Worm (Caenorhabditis elegans) whole organism, L4 larva: ENCODE results near the gene sta-1.

ENCODE experiments used
- D1046.2 ChIP-seq: fragments of 200-800 bp; sonication (Bioruptor generic); IDR thresholded peaks from 2 replicates; pipeline ENCODE4 v1.3.6; 2022; ENCODE audit warnings: missing genetic modification characterization, missing compliant biosample characterization
- F10B5.3 ChIP-seq: sonication (generic microtip); optimal IDR thresholded peaks from 2 replicates; lab custom pipeline; 2016; ENCODE audit warnings: mild to moderate bottlenecking, missing genetic modification characterization, missing compliant biosample characterization
- F26F4.8 ChIP-seq: fragments of 200-800 bp; sonication (Bioruptor generic); conservative IDR thresholded peaks from 2 replicates; pipeline ENCODE4 v1.3.6; 2022; ENCODE audit warnings: missing genetic modification characterization, missing compliant biosample characterization
- F37D6.2 ChIP-seq: sonication (generic microtip); optimal IDR thresholded peaks from 2 replicates; lab custom pipeline; 2016; ENCODE audit warnings: mild to moderate bottlenecking, missing genetic modification characterization, missing compliant biosample characterization
- F44E2.7 ChIP-seq: fragments of 200-800 bp; sonication (Bioruptor generic); IDR thresholded peaks from 2 replicates; pipeline ENCODE4 v2.1.2; 2022; ENCODE audit warnings: missing genetic modification characterization, missing compliant biosample characterization
- arid-1 ChIP-seq: fragments of 200-800 bp; sonication (Bioruptor generic); conservative IDR thresholded peaks from 2 replicates; pipeline ENCODE4 v1.3.6; 2022; ENCODE audit warnings: missing genetic modification reagents, missing genetic modification characterization, missing compliant biosample characterization
- ces-1 ChIP-seq: fragments of 150-350 bp; sonication (generic microtip); optimal IDR thresholded peaks from 4 replicates; lab custom pipeline; 2014; ENCODE audit warnings: missing biosample characterization, missing genetic modification reagents, missing genetic modification characterization
- daf-12 ChIP-seq: fragments of 150-350 bp; optimal IDR thresholded peaks from 2 replicates; lab custom pipeline; 2014; ENCODE audit warnings: missing biosample characterization, missing genetic modification reagents, missing genetic modification characterization
- dmd-9 ChIP-seq: fragments of 200-800 bp; sonication (Bioruptor generic); IDR thresholded peaks from 2 replicates; pipeline ENCODE4 v1.3.6; 2022; ENCODE audit warnings: missing genetic modification reagents, missing genetic modification characterization, missing compliant biosample characterization
- hlh-11 ChIP-seq: fragments of 200-800 bp; sonication (Bioruptor generic); optimal IDR thresholded peaks from 2 replicates; lab custom pipeline; 2018; ENCODE audit warnings: mild to moderate bottlenecking, missing genetic modification characterization, missing compliant biosample characterization
- lim-7 ChIP-seq: fragments of 200-800 bp; sonication (Bioruptor generic); IDR thresholded peaks from 2 replicates; pipeline ENCODE4 v1.3.6; 2022; ENCODE audit warnings: missing genetic modification characterization, missing compliant biosample characterization
- lin-29 ChIP-seq: fragments of 200-800 bp; sonication (Bioruptor generic); IDR thresholded peaks from 2 replicates; pipeline ENCODE4 v1.3.6; 2022; ENCODE audit warnings: missing genetic modification reagents, missing genetic modification characterization, missing compliant biosample characterization
- lsy-2 ChIP-seq, 2 experiments: fragments of 150-350 bp in 1 of 2; sonication (generic microtip) in 1 of 2; optimal IDR thresholded peaks; 2 replicates each; lab custom pipeline; 2014 to 2017; ENCODE audit warnings: missing biosample characterization in 2 of 2, missing genetic modification characterization in 2 of 2
- mep-1 ChIP-seq: fragments of 150-350 bp; sonication (generic microtip); optimal IDR thresholded peaks from 3 replicates; lab custom pipeline; 2014; ENCODE audit warnings: missing biosample characterization, missing genetic modification characterization
- nhr-28 ChIP-seq: fragments of 150-350 bp; optimal IDR thresholded peaks from 2 replicates; lab custom pipeline; 2014; ENCODE audit warnings: missing biosample characterization, missing genetic modification characterization
- nhr-42 ChIP-seq: fragments of 200-800 bp; sonication (Bioruptor generic); IDR thresholded peaks from 2 replicates; pipeline ENCODE4 v1.3.6; 2022; ENCODE audit warnings: missing genetic modification characterization, missing compliant biosample characterization
- nhr-76 ChIP-seq: fragments of 150-350 bp; optimal IDR thresholded peaks from 2 replicates; lab custom pipeline; 2014; ENCODE audit warnings: missing biosample characterization, missing genetic modification characterization
- saeg-2 ChIP-seq: fragments of 200-800 bp; sonication (Bioruptor generic); IDR thresholded peaks from 2 replicates; pipeline ENCODE4 v1.3.6; 2022; ENCODE audit warnings: missing genetic modification reagents, missing genetic modification characterization, missing compliant biosample characterization
- set-16 ChIP-seq: fragments of 200-800 bp; sonication (Bioruptor generic); IDR thresholded peaks from 2 replicates; pipeline ENCODE4 v1.3.6; 2022; ENCODE audit warnings: missing genetic modification reagents, missing genetic modification characterization, missing compliant biosample characterization
- snpc-1.2 ChIP-seq: fragments of 200-800 bp; sonication (Bioruptor generic); IDR thresholded peaks from 2 replicates; pipeline ENCODE4 v1.3.6; 2022; ENCODE audit warnings: missing genetic modification reagents, missing genetic modification characterization, missing compliant biosample characterization
- spr-3 ChIP-seq: fragments of 200-800 bp; sonication (Bioruptor generic); optimal IDR thresholded peaks from 2 replicates; lab custom pipeline; 2018; ENCODE audit warnings: mild to moderate bottlenecking, missing genetic modification characterization, missing compliant biosample characterization
- tag-97 ChIP-seq: fragments of 200-800 bp; sonication (Bioruptor generic); IDR thresholded peaks from 2 replicates; pipeline ENCODE4 v1.3.6; 2022; ENCODE audit warnings: missing genetic modification characterization, missing compliant biosample characterization
- unc-39 ChIP-seq: sonication (generic microtip); optimal IDR thresholded peaks from 2 replicates; lab custom pipeline; 2017; ENCODE audit warnings: missing biosample characterization, missing genetic modification characterization
- unc-62 ChIP-seq, 3 experiments: fragments of 150-350 bp in 1 of 3; sonication (generic microtip); optimal IDR thresholded peaks in 2 of 3; peaks in 1 of 3; 1 replicate in 1 of 3; 2 replicates in 2 of 3; lab custom pipeline; 2014 to 2017; ENCODE audit warnings: missing biosample characterization in 3 of 3, missing genetic modification characterization in 3 of 3, missing genetic modification reagents in 3 of 3, missing genotype in 1 of 3
- zfp-2 ChIP-seq: sonication (generic microtip); optimal IDR thresholded peaks from 2 replicates; lab custom pipeline; 2016; ENCODE audit warnings: mild to moderate bottlenecking, missing genetic modification characterization, missing compliant biosample characterization
- zip-11 ChIP-seq: fragments of 200-800 bp; sonication (Bioruptor generic); IDR thresholded peaks from 2 replicates; pipeline ENCODE4 v1.3.6; 2022; ENCODE audit warnings: missing genetic modification characterization, missing compliant biosample characterization

The sta-1 gene

ce11 chrIV:16696422-16696821 is 32.3 kb downstream of the sta-1 start:
- no peak for TF ChIP-seq unc-62 (GFP tag; optimal IDR thresholded peaks at IDR 0.05 in 1 of 2; lab: Kevin White, UChicago)
- no peak for TF ChIP-seq unc-62 (tag; optimal IDR thresholded peaks at IDR 0.05; lab: Kevin White, UChicago)
- no peak for TF ChIP-seq F44E2.7 (GFP tag; lab: Robert Waterston, UW)
- TF ChIP-seq F26F4.8 (GFP tag; lab: Robert Waterston, UW) = no peak
- TF ChIP-seq daf-12 (tag; lab: Kevin White, UChicago) = no peak
- no peak for TF ChIP-seq nhr-28 (tag; lab: Kevin White, UChicago)
- no peak for TF ChIP-seq tag-97 (GFP tag; lab: Robert Waterston, UW)
- no peak for TF ChIP-seq nhr-76 (tag; lab: Kevin White, UChicago)
- TF ChIP-seq F10B5.3 (tag; lab: Kevin White, UChicago) = no peak
- no peak for TF ChIP-seq F37D6.2
- no peak for TF ChIP-seq arid-1 (GFP tag; lab: Robert Waterston, UW)
- no peak for TF ChIP-seq dmd-9 (GFP tag; lab: Robert Waterston, UW)
- TF ChIP-seq ces-1 = no peak
- no peak for TF ChIP-seq lim-7 (GFP tag; lab: Robert Waterston, UW)
- TF ChIP-seq unc-39 = no peak
- no peak for TF ChIP-seq zip-11 (GFP tag; lab: Robert Waterston, UW)
- TF ChIP-seq, all 104 proteins: peak for 0

DNA sequence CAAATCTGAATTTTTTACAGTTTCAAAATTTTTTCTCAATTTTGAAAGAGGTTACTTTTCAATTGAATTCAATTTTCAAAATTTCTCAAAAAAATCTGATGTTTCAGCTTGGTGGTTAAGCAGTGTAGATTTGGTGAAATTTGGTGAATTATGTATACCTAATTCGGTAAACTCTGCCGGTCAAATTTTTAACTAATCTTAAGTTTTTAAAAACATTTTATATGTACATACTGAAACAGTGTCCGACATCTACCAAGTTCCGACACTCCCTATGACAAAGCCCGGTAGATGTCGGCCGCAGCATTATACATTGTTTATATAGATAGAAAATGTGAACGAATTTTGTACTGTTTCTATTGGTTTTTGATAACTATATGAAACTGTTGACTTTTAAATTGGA is 42.8 kb downstream of the sta-1 start:
- no peak for TF ChIP-seq hlh-11 (tag; lab: Kevin White, UChicago)
- TF ChIP-seq unc-62 (GFP tag; optimal IDR thresholded peaks at IDR 0.05 in 1 of 2; lab: Kevin White, UChicago) = no peak
- TF ChIP-seq unc-62 (tag; optimal IDR thresholded peaks at IDR 0.05; lab: Kevin White, UChicago) = no peak
- TF ChIP-seq D1046.2 = no peak
- TF ChIP-seq snpc-1.2 = peak; percentile 69
- no peak for TF ChIP-seq nhr-42 (GFP tag; lab: Robert Waterston, UW)

DNA sequence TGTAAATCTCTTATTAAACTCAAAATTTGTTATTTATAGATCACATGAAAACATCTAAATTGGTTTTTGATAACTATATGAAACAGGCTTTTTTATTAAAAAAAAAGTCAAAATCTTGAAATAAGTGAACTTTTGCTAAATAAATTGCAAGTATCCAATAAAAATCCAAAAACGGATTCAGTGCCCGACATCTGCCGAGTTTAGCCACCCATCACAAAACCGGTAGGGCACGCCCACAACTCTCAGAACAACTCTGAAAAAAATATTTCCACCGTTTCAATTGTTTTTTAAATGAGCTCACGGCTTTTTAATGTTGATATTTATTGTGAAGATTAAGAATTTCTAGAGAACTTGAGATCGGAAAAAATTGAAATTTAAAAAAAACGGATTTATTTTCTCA is 45.6 kb downstream of the sta-1 start:
- peak; percentile 58; the same call in 1 of the 2 replicates for TF ChIP-seq snpc-1.2
- TF ChIP-seq unc-62 (GFP tag; optimal IDR thresholded peaks at IDR 0.05 in 1 of 2; lab: Kevin White, UChicago) = no peak
- no peak for TF ChIP-seq unc-62 (tag; optimal IDR thresholded peaks at IDR 0.05; lab: Kevin White, UChicago)
- TF ChIP-seq lim-7 (GFP tag; lab: Robert Waterston, UW) = no peak
- TF ChIP-seq mep-1 (tag; lab: Kevin White, UChicago) = no peak
- no peak for TF ChIP-seq lsy-2 (tag; optimal IDR thresholded peaks at IDR 0.05; lab: Kevin White, UChicago)
- no peak for TF ChIP-seq saeg-2
- no peak for TF ChIP-seq lin-29
- no peak for TF ChIP-seq daf-12 (tag; lab: Kevin White, UChicago)
- TF ChIP-seq, all 104 proteins: peak for 1

ce11 chrIV:16710312-16710711 is 46.2 kb downstream of the sta-1 start:
- TF ChIP-seq spr-3 = no peak
- TF ChIP-seq snpc-1.2 = peak; percentile 79

- TF ChIP-seq set-16 (GFP tag; lab: Robert Waterston, UW) (no peak), snpc-1.2 (peak; percentile 71)
Observed at ce11 chrIV:16718651-16719050, 54.5 kb downstream of the sta-1 start.

DNA sequence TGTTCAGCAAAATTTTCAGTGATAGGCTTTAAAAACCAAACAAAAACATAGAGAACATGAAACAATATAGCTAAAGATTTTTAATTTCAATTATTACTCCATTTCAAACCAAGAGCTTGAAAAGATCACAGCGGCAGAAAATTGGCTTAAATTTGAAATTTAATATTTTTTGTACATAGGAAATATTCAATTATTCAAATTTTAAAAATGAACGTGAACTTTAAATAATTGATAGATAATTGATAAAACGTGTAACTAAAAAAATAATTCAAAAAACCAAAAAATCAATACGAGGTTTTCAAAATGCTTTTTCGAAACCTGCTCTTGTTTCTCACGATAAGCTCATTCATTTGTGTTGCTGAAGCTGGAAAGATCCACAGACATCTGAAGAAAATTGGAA is 56.3 kb downstream of the sta-1 start, which contains the start of gene Y51H4A.22:
Gene Y51H4A.22, plus strand, starts transcription at position 301 of the 400 bp plus-strand sequence.
- TF ChIP-seq zfp-2 (tag; lab: Kevin White, UChicago) = no peak
